Worm (Caenorhabditis elegans): ENCODE measurements around the gene C02B8.7.

- TF ChIP-seq T22C8.4 (GFP tag; IDR thresholded peaks at IDR 0.05) (no peak), ztf-23 (GFP tag; IDR thresholded peaks at IDR 0.05) (no peak), klf-2 (GFP tag; conservative IDR thresholded peaks at IDR 0.05) (no peak), tab-1 (GFP tag; IDR thresholded peaks at IDR 0.05) (no peak), ref-1 (GFP tag; conservative IDR thresholded peaks at IDR 0.05) (no peak), flt-1 (GFP tag; IDR thresholded peaks at IDR 0.05) (no peak), med-1 (GFP tag; optimal IDR thresholded peaks at IDR 0.05; ENCODE audit: insufficient read depth) (no peak), ztf-29 (GFP tag; IDR thresholded peaks at IDR 0.05) (no peak)
These were observed 12.9 kb upstream of the C02B8.7 start, which contains the start of gene F22F1.2 for ce11 chrX:8150621-8151020.
